Fruit fly (Drosophila melanogaster): ENCODE results near the gene CG32603.

Gene CG32603

DNA sequence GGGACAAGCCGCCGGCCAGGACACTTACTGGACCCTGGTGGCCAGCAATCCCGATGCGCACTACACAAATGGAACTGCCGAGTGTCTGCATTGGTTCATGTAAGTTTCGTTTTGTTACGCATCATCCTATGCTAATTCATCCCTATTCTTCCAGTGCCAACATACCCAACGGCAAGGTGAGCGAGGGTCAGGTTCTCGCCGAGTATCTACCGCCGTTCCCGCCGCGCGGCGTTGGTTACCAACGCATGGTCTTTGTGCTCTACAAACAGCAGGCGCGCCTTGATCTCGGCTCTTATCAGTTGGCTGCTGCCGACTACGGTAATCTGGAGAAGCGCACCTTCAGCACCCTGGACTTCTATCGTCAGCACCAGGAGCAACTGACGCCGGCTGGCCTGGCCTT is 42.7 kb downstream of the CG32603 start:
- no peak for TF ChIP-seq lbe (GFP tag; optimal IDR thresholded peaks at IDR 0.05)

- TF ChIP-seq CG8924 (tag; optimal IDR thresholded peaks at IDR 0.05) (peak; percentile 69), NC2α (GFP tag; optimal IDR thresholded peaks at IDR 0.05) (no peak), CG9797 (GFP tag; optimal IDR thresholded peaks at IDR 0.05) (peak; percentile 8), esg (GFP tag; conservative IDR thresholded peaks at IDR 0.05) (no peak), jigr1 (GFP tag; IDR thresholded peaks at IDR 0.05) (no peak), Ets97D (GFP tag; optimal IDR thresholded peaks at IDR 0.05) (peak; percentile 44), gfzf (GFP tag; optimal IDR thresholded peaks at IDR 0.05) (no peak), pzg (GFP tag; optimal IDR thresholded peaks at IDR 0.05) (peak; percentile 34), chinmo (GFP tag; IDR thresholded peaks at IDR 0.05; ENCODE audit: partially characterized antibody) (0 out of 4 replicates have a peak, but pooled peaks have one; percentile 48), pb (GFP tag; optimal IDR thresholded peaks at IDR 0.05) (no peak), Hr51 (GFP tag; optimal IDR thresholded peaks at IDR 0.05) (peak in 1 of 2 experiments; percentile 7), CG11398 (GFP tag; optimal IDR thresholded peaks at IDR 0.05) (no peak), zen (tag; optimal IDR thresholded peaks at IDR 0.05) (peak; percentile 53), CG11247 (GFP tag; IDR thresholded peaks at IDR 0.05) (no peak), insv (GFP tag; optimal IDR thresholded peaks at IDR 0.05) (peak; percentile 58 to 98), CG7556 (GFP tag; optimal IDR thresholded peaks at IDR 0.05) (peak; percentile 24), crp (GFP tag; optimal IDR thresholded peaks at IDR 0.05) (peak in 1 of 2 experiments; percentile 26), CG9817 (tag; optimal IDR thresholded peaks at IDR 0.05) (peak; percentile 57), CG2129 (GFP tag; IDR thresholded peaks at IDR 0.05; ENCODE audit: partially characterized antibody) (peak; percentile 62), schlank (tag; optimal IDR thresholded peaks at IDR 0.05) (no peak), ind (GFP tag; optimal IDR thresholded peaks at IDR 0.05) (peak; percentile 44), Chrac-16 (GFP tag; optimal IDR thresholded peaks at IDR 0.05) (peak; percentile 37), vfl (GFP tag; optimal IDR thresholded peaks at IDR 0.05) (no peak), mam (GFP tag; optimal IDR thresholded peaks at IDR 0.05) (no peak), knrl (GFP tag; IDR thresholded peaks at IDR 0.05; ENCODE audit: partially characterized antibody) (peak; percentile 97), CG10431 (GFP tag; optimal IDR thresholded peaks at IDR 0.05) (no peak), Dref (GFP tag; IDR thresholded peaks at IDR 0.05) (peak; percentile 40), bsh (GFP tag; optimal IDR thresholded peaks at IDR 0.05) (peak in 1 of 2 experiments; percentile 36), Rfx (GFP tag; IDR thresholded peaks at IDR 0.05) (peak; percentile 50; the same call in 1 of the 2 replicates), CG11093 (GFP tag; IDR thresholded peaks at IDR 0.05) (no peak), CG9727 (GFP tag; optimal IDR thresholded peaks at IDR 0.05) (peak; percentile 64), CG11456 (GFP tag; IDR thresholded peaks at IDR 0.05) (no peak), aop (GFP tag; IDR thresholded peaks at IDR 0.05) (no peak), amos (GFP tag; IDR thresholded peaks at IDR 0.05; ENCODE audit: partially characterized antibody) (peak; percentile 89), Hr39 (optimal IDR thresholded peaks at IDR 0.05) (no peak), sob (GFP tag; IDR thresholded peaks at IDR 0.05) (peak; percentile 52), nmo (GFP tag; optimal IDR thresholded peaks at IDR 0.05) (peak; percentile 75), cas (GFP tag; IDR thresholded peaks at IDR 0.05) (no peak), Antp (GFP tag; optimal IDR thresholded peaks at IDR 0.05) (no peak), Dll (GFP tag; IDR thresholded peaks at IDR 0.05; ENCODE audit: partially characterized antibody) (peak; percentile 97), CG8359 (GFP tag; optimal IDR thresholded peaks at IDR 0.05; ENCODE audit: borderline replicate concordance) (peak; percentile 18), Med (GFP tag) (peak; percentile 60), prd (optimal IDR thresholded peaks at IDR 0.05) (no peak), prd (GFP tag; IDR thresholded peaks at IDR 0.05) (peak; percentile 65; the same call in 2 of the 3 replicates), CG17359 (tag; optimal IDR thresholded peaks at IDR 0.05) (peak; percentile 34), CG32532 (GFP tag; IDR thresholded peaks at IDR 0.05) (peak; percentile 29; the same call in 1 of the 2 replicates), CG10979 (tag; optimal IDR thresholded peaks at IDR 0.05) (peak; percentile 5)
Observed at dm6 chrX:14233843-14234337, 49.5 kb downstream of the CG32603 start, which contains the start of gene CG42271. CG42271 (minus strand) TSS chrX:14234066.
